Fruit fly (Drosophila melanogaster) whole organism, prepupa: ENCODE results near the gene CG14610.

Source experiments
- CG15336 ChIP-seq: fragments of 200-800 bp; sonication (Bioruptor generic); IDR thresholded peaks from 2 replicates; pipeline ENCODE4 v1.3.6; 2022; ENCODE audit warnings: missing biosample characterization, missing genetic modification characterization
- CG6163 ChIP-seq: fragments of 200-800 bp; sonication (Bioruptor generic); IDR thresholded peaks from 3 replicates; pipeline ENCODE4 v1.3.6; 2022; ENCODE audit warnings: missing biosample characterization, missing genetic modification characterization
- CG6792 ChIP-seq: fragments of 200-800 bp; sonication (Bioruptor generic); optimal IDR thresholded peaks from 3 replicates; lab custom pipeline; 2016; ENCODE audit warnings: missing biosample characterization, missing genetic modification characterization
- CG8119 ChIP-seq: fragments of 200-800 bp; sonication (Bioruptor generic); IDR thresholded peaks from 3 replicates; pipeline ENCODE4 v1.3.6; 2022; ENCODE audit warnings: missing biosample characterization, missing genetic modification characterization
- CG8632 ChIP-seq: fragments of 200-800 bp; sonication (Bioruptor generic); optimal IDR thresholded peaks from 3 replicates; lab custom pipeline; 2016; ENCODE audit warnings: missing biosample characterization, missing genetic modification characterization
- Eip75B ChIP-seq: fragments of 200-800 bp; sonication (Bioruptor generic); optimal IDR thresholded peaks from 3 replicates; lab custom pipeline; 2016; ENCODE audit warnings: missing biosample characterization, missing genetic modification characterization
- Hr39 ChIP-seq: fragments of 200-800 bp; sonication (Bioruptor generic); optimal IDR thresholded peaks from 2 replicates; lab custom pipeline; 2016; ENCODE audit warnings: missing biosample characterization, missing genetic modification characterization
- Met ChIP-seq: fragments of 200-800 bp; sonication (Bioruptor generic); optimal IDR thresholded peaks from 3 replicates; lab custom pipeline; 2016; ENCODE audit warnings: missing biosample characterization, missing genetic modification characterization
- achi ChIP-seq: fragments of 200-800 bp; sonication (Bioruptor generic); optimal IDR thresholded peaks from 3 replicates; lab custom pipeline; 2016; ENCODE audit warnings: missing biosample characterization, missing genetic modification characterization
- ss ChIP-seq, 2 experiments: fragments of 200-800 bp; sonication (Bioruptor generic); optimal IDR thresholded peaks; 2 replicates in 1 of 2; 3 replicates in 1 of 2; lab custom pipeline; 2017 to 2018; ENCODE audit warnings: mild to moderate bottlenecking in 2 of 2, missing biosample characterization in 2 of 2, missing genetic modification characterization in 2 of 2, moderate library complexity in 1 of 2

dm6 chr3R:7157102-7157501 lies 13.0 kb upstream of the CG14610 start:
- no peak for TF ChIP-seq ss (GFP tag; optimal IDR thresholded peaks at IDR 0.05; lab: Kevin White, UChicago)
- TF ChIP-seq CG6163, result no peak
- no peak for TF ChIP-seq Eip75B (GFP tag; lab: Kevin White, UChicago)
- no peak for TF ChIP-seq CG8632
- no peak for TF ChIP-seq achi (GFP tag; lab: Kevin White, UChicago)
- TF ChIP-seq CG15336 (GFP tag; lab: Robert Waterston, UW), result no peak
- no peak for TF ChIP-seq Met (GFP tag; lab: Kevin White, UChicago)
- TF ChIP-seq Hr39 (GFP tag; lab: Kevin White, UChicago), result no peak
- no peak for TF ChIP-seq CG6792 (GFP tag; lab: Kevin White, UChicago)
- no peak for TF ChIP-seq CG8119 (GFP tag; lab: Robert Waterston, UW)
